Fruit fly (Drosophila melanogaster): ENCODE results near the gene CG3457.
A peak's percentile ranks its signal among the peaks of the same experiment; 100 is the strongest.

Gene CG3457

DNA sequence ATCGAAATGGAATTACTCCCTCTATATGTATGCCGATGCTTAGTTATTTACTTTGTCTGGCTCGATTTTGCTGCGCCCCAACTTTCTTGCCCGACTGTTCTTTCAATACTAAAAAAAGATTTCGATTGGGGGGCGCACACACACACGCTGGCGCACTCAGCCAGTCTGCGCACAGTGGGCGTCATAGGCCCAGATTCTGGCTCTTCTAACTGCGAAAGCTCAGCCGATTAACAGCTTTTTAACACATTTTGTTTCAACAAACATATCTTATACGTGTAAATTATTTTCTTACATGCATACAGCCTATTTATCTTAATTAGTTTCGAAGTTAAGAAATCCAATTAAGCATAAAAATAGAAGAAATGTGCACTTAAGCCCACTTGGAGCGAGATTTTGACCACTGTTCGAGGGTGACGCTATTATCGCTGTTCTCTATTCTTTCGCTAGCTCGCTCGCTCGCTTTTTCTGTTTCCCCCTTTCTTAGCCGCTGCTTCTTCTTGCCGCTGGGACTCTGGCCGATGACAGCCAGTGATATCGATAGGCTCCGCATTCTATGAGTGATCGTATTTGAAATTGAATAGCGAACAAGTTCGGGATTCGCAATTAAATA, 34.7 kb downstream of the CG3457 start, which contains the start of gene Vinc (continued):
- TF ChIP-seq CG10669 (GFP tag; optimal IDR thresholded peaks at IDR 0.05) (peak; percentile 93), salr (GFP tag; optimal IDR thresholded peaks at IDR 0.05) (peak in 1 of 2 experiments; percentile 37), Ets96B (tag; optimal IDR thresholded peaks at IDR 0.05) (peak; percentile 90), Sox14 (GFP tag; optimal IDR thresholded peaks at IDR 0.05) (peak; percentile 82), CG6808 (GFP tag; optimal IDR thresholded peaks at IDR 0.05) (peak; percentile 93), Eip78C (GFP tag) (peak; percentile 97), ss (GFP tag; optimal IDR thresholded peaks at IDR 0.05) (peak; percentile 89 to 93), CG3919 (GFP tag; optimal IDR thresholded peaks at IDR 0.05) (peak; percentile 90), fkh (GFP tag; optimal IDR thresholded peaks at IDR 0.05) (peak; percentile 95), vri (GFP tag; optimal IDR thresholded peaks at IDR 0.05) (peak; percentile 56), CG11762 (GFP tag; optimal IDR thresholded peaks at IDR 0.05; ENCODE audit: insufficient read depth) (peak; percentile 91), CG15336 (GFP tag; IDR thresholded peaks at IDR 0.05) (peak; percentile 77), CG4318 (GFP tag; optimal IDR thresholded peaks at IDR 0.05) (no peak), Eip75B (GFP tag; optimal IDR thresholded peaks at IDR 0.05) (peak; percentile 94), CG16779 (tag; optimal IDR thresholded peaks at IDR 0.05) (peak; percentile 91), net (GFP tag; optimal IDR thresholded peaks at IDR 0.05) (peak; percentile 89), achi (GFP tag; optimal IDR thresholded peaks at IDR 0.05) (no peak), CG6163 (GFP tag; IDR thresholded peaks at IDR 0.05) (peak; percentile 84)

DNA sequence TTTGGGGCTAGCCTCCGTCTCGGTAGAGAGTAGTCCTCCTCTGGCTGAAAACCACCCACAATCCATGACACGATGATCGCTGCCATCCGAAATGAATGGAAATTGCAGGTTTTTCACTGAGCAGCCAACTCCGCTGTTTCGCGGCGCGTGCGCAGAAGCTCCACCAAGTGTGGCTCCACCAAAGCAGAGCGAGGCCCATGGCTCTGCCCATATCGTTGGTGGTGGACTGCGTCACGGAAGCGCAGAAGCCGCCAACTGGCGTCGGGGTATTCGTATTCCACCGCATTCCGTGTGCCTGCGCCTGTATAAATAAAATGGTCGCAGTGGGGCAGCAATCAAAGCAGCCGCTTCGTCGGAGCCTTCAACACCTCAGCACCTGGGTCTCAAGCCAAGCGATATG, 35.8 kb downstream of the CG3457 start, which contains the start of gene CG14052:
Gene CG14052 (plus strand): TSS at position 301 of the 400 bp plus-strand sequence.
- TF ChIP-seq Hr39 (GFP tag; optimal IDR thresholded peaks at IDR 0.05) (no peak), dac (GFP tag; optimal IDR thresholded peaks at IDR 0.05) (no peak), OdsH (GFP tag; optimal IDR thresholded peaks at IDR 0.05) (no peak), achi (GFP tag; optimal IDR thresholded peaks at IDR 0.05) (no peak), lz (GFP tag; optimal IDR thresholded peaks at IDR 0.05) (no peak), CG11762 (GFP tag; optimal IDR thresholded peaks at IDR 0.05; ENCODE audit: insufficient read depth) (no peak), esn (GFP tag; optimal IDR thresholded peaks at IDR 0.05) (no peak), CG8119 (GFP tag; IDR thresholded peaks at IDR 0.05) (no peak), CG6163 (GFP tag; IDR thresholded peaks at IDR 0.05) (no peak), Eip78C (GFP tag) (no peak), net (GFP tag; optimal IDR thresholded peaks at IDR 0.05) (no peak), CG8632 (GFP tag; optimal IDR thresholded peaks at IDR 0.05) (no peak), Ets96B (tag; optimal IDR thresholded peaks at IDR 0.05) (no peak), Hr38 (GFP tag; optimal IDR thresholded peaks at IDR 0.05) (no peak), ss (GFP tag; optimal IDR thresholded peaks at IDR 0.05) (no peak), CG34406 (GFP tag; optimal IDR thresholded peaks at IDR 0.05) (no peak), CG10631 (GFP tag; optimal IDR thresholded peaks at IDR 0.05) (no peak), Ets21C (GFP tag; optimal IDR thresholded peaks at IDR 0.05) (no peak), fkh (GFP tag; optimal IDR thresholded peaks at IDR 0.05) (no peak)

DNA sequence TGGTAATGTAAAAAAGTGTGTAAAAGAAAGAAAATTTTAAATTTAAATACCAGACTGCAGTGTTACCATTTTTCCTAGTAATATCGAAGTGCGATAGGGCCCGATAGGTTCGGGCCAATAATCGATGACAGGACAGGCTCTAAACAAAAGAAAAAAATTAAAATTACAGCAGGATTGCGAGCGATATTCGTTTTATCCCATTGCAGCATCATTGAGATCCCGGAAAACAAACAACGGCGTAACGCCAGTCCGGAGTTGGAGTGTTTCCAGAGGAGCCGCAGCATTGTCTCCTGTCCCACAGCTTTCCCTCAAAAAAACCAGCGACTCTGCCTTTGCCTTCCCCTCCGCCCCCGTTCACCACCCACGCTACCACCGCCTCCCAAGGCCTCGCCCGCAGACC, 37.5 kb downstream of the CG3457 start, which contains the start of gene pcx:
Gene pcx (plus strand): TSS at position 159 of the 400 bp plus-strand sequence.
- 0 out of 2 replicates have a peak, but pooled peaks have one; percentile 17 for TF ChIP-seq CG15336 (GFP tag; IDR thresholded peaks at IDR 0.05)
- no peak for TF ChIP-seq cyc (GFP tag; optimal IDR thresholded peaks at IDR 0.05)

Data from whole organism, prepupa.